Fruit fly (Drosophila melanogaster) whole organism, adult: ENCODE data around the gene CG12991.
A peak's percentile ranks its signal among the peaks of the same experiment; 100 is the strongest.

Experiments used
- kay ChIP-seq: fragments of 200-800 bp; sonication (Bioruptor generic); peaks from one replicate; lab custom pipeline; 2016; ENCODE audit warnings: missing biosample characterization, missing genetic modification characterization, borderline replicate concordance
- toe ChIP-seq: fragments of 200-800 bp; sonication (Bioruptor generic); optimal IDR thresholded peaks from 2 replicates; lab custom pipeline; 2016; ENCODE audit warnings: missing biosample characterization, missing genetic modification characterization

DNA sequence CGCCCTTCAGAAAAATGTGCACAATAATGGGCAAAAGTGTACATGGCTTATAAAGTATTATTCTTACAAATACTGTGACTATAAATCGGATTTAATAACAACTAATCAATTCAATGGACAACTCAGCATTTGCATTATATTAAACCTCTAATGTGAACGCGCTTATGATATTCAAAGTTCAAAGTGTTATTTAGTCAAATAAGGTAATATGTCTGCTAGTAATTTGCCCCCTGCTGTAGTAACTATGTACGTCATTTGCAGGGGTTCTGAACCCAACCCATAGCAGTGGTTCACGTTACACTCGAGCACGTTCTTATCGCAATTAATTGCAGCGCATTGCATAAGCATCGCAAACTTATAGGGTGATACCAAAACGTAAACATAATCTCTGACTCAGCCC lies 8.5 kb downstream of the CG12991 start:
- TF ChIP-seq kay (peak; percentile 55), toe (no peak)
